Fruit fly (Drosophila melanogaster) whole organism, wandering third instar larva: ENCODE data around the gene CG14411.

Experiments used
- Abd-B ChIP-seq: fragments of >200 bp; optimal IDR thresholded peaks from 2 replicates; lab custom pipeline; 2017; ENCODE audit warnings: missing biosample characterization, missing genetic modification characterization
- CG32264 ChIP-seq: fragments of 200-800 bp; sonication (Bioruptor generic); optimal IDR thresholded peaks from 2 replicates; lab custom pipeline; 2016; ENCODE audit warnings: missing biosample characterization, missing genetic modification characterization
- CG9705 ChIP-seq: fragments of 200-800 bp; sonication (Bioruptor generic); optimal IDR thresholded peaks from 2 replicates; lab custom pipeline; 2018; ENCODE audit warnings: missing biosample characterization, mild to moderate bottlenecking, missing genetic modification characterization
- CrebA ChIP-seq: fragments of 200-800 bp; sonication (Bioruptor generic); optimal IDR thresholded peaks from 2 replicates; lab custom pipeline; 2016; ENCODE audit warnings: missing biosample characterization, mild to moderate bottlenecking, missing genetic modification characterization, borderline replicate concordance
- Dfd ChIP-seq: fragments of >200 bp; optimal IDR thresholded peaks from 2 replicates; lab custom pipeline; 2017; ENCODE audit warnings: missing biosample characterization, missing genetic modification characterization
- Dif ChIP-seq: fragments of 200-275, 200-300 bp; sonication (Bioruptor generic); optimal IDR thresholded peaks from 2 replicates; lab custom pipeline; 2018; ENCODE audit warnings: missing biosample characterization, missing genetic modification characterization; ENCODE audit not compliant: partially characterized antibody
- GATAd ChIP-seq: sonication (Bioruptor generic); optimal IDR thresholded peaks from 2 replicates; lab custom pipeline; 2016; ENCODE audit warnings: missing biosample characterization, missing genetic modification characterization
- HLH106 ChIP-seq: fragments of 200-800 bp; optimal IDR thresholded peaks from 3 replicates; lab custom pipeline; 2019; ENCODE audit warnings: missing biosample characterization, mild to moderate bottlenecking, missing genetic modification characterization, moderate library complexity
- Hnf4 ChIP-seq: fragments of 200-800 bp; sonication (Bioruptor generic); optimal IDR thresholded peaks from 2 replicates; lab custom pipeline; 2016; ENCODE audit warnings: missing biosample characterization, mild to moderate bottlenecking, missing genetic modification characterization
- Hr78 ChIP-seq: fragments of >200 bp; optimal IDR thresholded peaks from 2 replicates; lab custom pipeline; 2017; ENCODE audit warnings: missing biosample characterization, missing genetic modification characterization
- Hr83 ChIP-seq: fragments of 200-300 bp; sonication (Bioruptor generic); optimal IDR thresholded peaks from 2 replicates; lab custom pipeline; 2016; ENCODE audit warnings: missing biosample characterization, mild to moderate bottlenecking, missing genetic modification characterization, moderate library complexity; ENCODE audit not compliant: poor library complexity, severe bottlenecking
- Jra ChIP-seq: sonication (Bioruptor generic); optimal IDR thresholded peaks from 2 replicates; lab custom pipeline; 2016; ENCODE audit warnings: missing biosample characterization, missing genetic modification characterization
- Mio ChIP-seq: sonication (Bioruptor generic); optimal IDR thresholded peaks from 2 replicates; lab custom pipeline; 2016; ENCODE audit warnings: missing biosample characterization, missing genetic modification characterization
- Myc ChIP-seq: fragments of >200 bp; optimal IDR thresholded peaks from 2 replicates; lab custom pipeline; 2017
- N ChIP-seq: fragments of >200 bp; optimal IDR thresholded peaks from 2 replicates; lab custom pipeline; 2018; ENCODE audit warnings: missing biosample characterization, missing external identifiers, missing genetic modification characterization
- OdsH ChIP-seq: fragments of 200-800 bp; sonication (Bioruptor generic); optimal IDR thresholded peaks from 2 replicates; lab custom pipeline; 2016; ENCODE audit warnings: missing biosample characterization, mild to moderate bottlenecking, missing genetic modification characterization
- Rel ChIP-seq, 2 experiments: fragments of 200-800 bp; sonication (Bioruptor generic) in 1 of 2; optimal IDR thresholded peaks; 2 replicates in 1 of 2; 3 replicates in 1 of 2; lab custom pipeline; 2016 to 2019; ENCODE audit warnings: mild to moderate bottlenecking in 2 of 2, missing biosample characterization in 2 of 2, missing genetic modification characterization in 2 of 2, moderate library complexity in 1 of 2
- Sp1 ChIP-seq: fragments of 200-800 bp; sonication (Bioruptor generic); optimal IDR thresholded peaks from 3 replicates; lab custom pipeline; 2019; ENCODE audit warnings: missing biosample characterization, mild to moderate bottlenecking, missing genetic modification characterization, moderate library complexity
- Vsx2 ChIP-seq: fragments of 200-300, 225-300 bp; sonication (Bioruptor generic); optimal IDR thresholded peaks from 2 replicates; lab custom pipeline; 2018; ENCODE audit warnings: missing biosample characterization, missing genetic modification characterization; ENCODE audit not compliant: partially characterized antibody
- br ChIP-seq: fragments of 200-800 bp; sonication (Bioruptor generic); optimal IDR thresholded peaks from 2 replicates; lab custom pipeline; 2016; ENCODE audit warnings: missing biosample characterization, missing genetic modification characterization
- brk ChIP-seq: fragments of 200-800 bp; sonication (Bioruptor generic); optimal IDR thresholded peaks from 2 replicates; lab custom pipeline; 2016; ENCODE audit warnings: missing biosample characterization, mild to moderate bottlenecking, missing genetic modification characterization
- dl ChIP-seq, 2 experiments: fragments of 175-275, 200-275 bp in 1 of 2; fragments of 200-275 bp in 1 of 2; sonication (Bioruptor generic); optimal IDR thresholded peaks; lab custom pipeline; 2018; ENCODE audit warnings: mild to moderate bottlenecking in 2 of 2, missing biosample characterization in 2 of 2, missing genetic modification characterization in 2 of 2, moderate library complexity in 2 of 2; ENCODE audit not compliant: partially characterized antibody in 2 of 2, insufficient read depth in 1 of 2
- dmrt93B ChIP-seq: fragments of 200-800 bp; sonication (Bioruptor generic); optimal IDR thresholded peaks from 2 replicates; lab custom pipeline; 2018; ENCODE audit warnings: missing biosample characterization, mild to moderate bottlenecking, missing genetic modification characterization
- dsf ChIP-seq: sonication (Bioruptor generic); optimal IDR thresholded peaks from 2 replicates; lab custom pipeline; 2016; ENCODE audit warnings: missing biosample characterization, missing genetic modification characterization, borderline replicate concordance
- ey ChIP-seq: fragments of 200-800 bp; sonication (Bioruptor generic); optimal IDR thresholded peaks from 2 replicates; lab custom pipeline; 2016; ENCODE audit warnings: missing biosample characterization, missing genetic modification characterization
- foxo ChIP-seq, 2 experiments: fragments of 200-800 bp; sonication (Bioruptor generic); optimal IDR thresholded peaks; 2 replicates in 1 of 2; 3 replicates in 1 of 2; lab custom pipeline; 2016 to 2017; ENCODE audit warnings: missing biosample characterization in 2 of 2, missing genetic modification characterization in 2 of 2
- fru ChIP-seq: fragments of 200-800 bp; sonication (Bioruptor generic); optimal IDR thresholded peaks from 3 replicates; lab custom pipeline; 2016; ENCODE audit warnings: missing biosample characterization, mild to moderate bottlenecking, missing genetic modification characterization
- h ChIP-seq: fragments of 200-800 bp; sonication (Bioruptor generic); optimal IDR thresholded peaks from 3 replicates; lab custom pipeline; 2016; ENCODE audit warnings: missing biosample characterization, mild to moderate bottlenecking, missing genetic modification characterization
- jim ChIP-seq: fragments of 175-275, 200-325 bp; sonication (Bioruptor generic); optimal IDR thresholded peaks from 2 replicates; lab custom pipeline; 2016; ENCODE audit warnings: missing biosample characterization, mild to moderate bottlenecking, missing genetic modification characterization
- lola ChIP-seq: fragments of >200 bp; optimal IDR thresholded peaks from 2 replicates; lab custom pipeline; 2017; ENCODE audit warnings: missing biosample characterization, missing genetic modification characterization
- pan ChIP-seq: fragments of >200 bp; optimal IDR thresholded peaks from 2 replicates; lab custom pipeline; 2017
- psq ChIP-seq: fragments of 200-800 bp; sonication (Bioruptor generic); optimal IDR thresholded peaks from 3 replicates; lab custom pipeline; 2017; ENCODE audit warnings: missing biosample characterization, mild to moderate bottlenecking, missing genetic modification characterization, moderate library complexity
- rgr ChIP-seq: fragments of 200-800 bp; sonication (Bioruptor generic); optimal IDR thresholded peaks from 3 replicates; lab custom pipeline; 2016; ENCODE audit warnings: missing biosample characterization, mild to moderate bottlenecking, missing genetic modification characterization
- sage ChIP-seq: fragments of 200-800 bp; sonication (Bioruptor generic); optimal IDR thresholded peaks from 2 replicates; lab custom pipeline; 2016; ENCODE audit warnings: missing biosample characterization, mild to moderate bottlenecking, missing genetic modification characterization
- sv ChIP-seq: fragments of 200-800 bp; sonication (Bioruptor generic); optimal IDR thresholded peaks from 3 replicates; lab custom pipeline; 2016; ENCODE audit warnings: missing biosample characterization, missing genetic modification characterization
- tai ChIP-seq: sonication (Bioruptor generic); optimal IDR thresholded peaks from 2 replicates; lab custom pipeline; 2016; ENCODE audit warnings: missing biosample characterization, missing genetic modification characterization
- usp ChIP-seq: fragments of >200 bp; optimal IDR thresholded peaks from 2 replicates; lab custom pipeline; 2017; ENCODE audit warnings: missing biosample characterization, missing genetic modification characterization
- woc ChIP-seq: sonication (Bioruptor generic); optimal IDR thresholded peaks from 2 replicates; lab custom pipeline; 2016; ENCODE audit warnings: missing biosample characterization, mild to moderate bottlenecking, missing genetic modification characterization

CG14411 gene

dm6 chrX:14802611-14803110, 29.8 kb upstream of the CG14411 start:
- TF ChIP-seq Jra (GFP tag; lab: Kevin White, UChicago) (peak; percentile 6), br (GFP tag; lab: Kevin White, UChicago) (peak; percentile 5), foxo (GFP tag; optimal IDR thresholded peaks at IDR 0.05; lab: Kevin White, UChicago) (peak in 1 of 2 experiments; percentile 33), brk (peak; percentile 44), Dif (GFP tag; lab: Kevin White, UChicago) (no peak), Vsx2 (GFP tag; lab: Kevin White, UChicago) (no peak), sv (GFP tag; lab: Kevin White, UChicago) (no peak), h (GFP tag; lab: Kevin White, UChicago) (peak; percentile 68), OdsH (peak; percentile 43), pan (lab: Kevin White, UChicago) (no peak), Mio (GFP tag; lab: Kevin White, UChicago) (no peak), fru (peak; percentile 5), rgr (GFP tag; lab: Kevin White, UChicago) (peak; percentile 66)
- TF ChIP-seq, all 38 proteins: peak for 8

DNA sequence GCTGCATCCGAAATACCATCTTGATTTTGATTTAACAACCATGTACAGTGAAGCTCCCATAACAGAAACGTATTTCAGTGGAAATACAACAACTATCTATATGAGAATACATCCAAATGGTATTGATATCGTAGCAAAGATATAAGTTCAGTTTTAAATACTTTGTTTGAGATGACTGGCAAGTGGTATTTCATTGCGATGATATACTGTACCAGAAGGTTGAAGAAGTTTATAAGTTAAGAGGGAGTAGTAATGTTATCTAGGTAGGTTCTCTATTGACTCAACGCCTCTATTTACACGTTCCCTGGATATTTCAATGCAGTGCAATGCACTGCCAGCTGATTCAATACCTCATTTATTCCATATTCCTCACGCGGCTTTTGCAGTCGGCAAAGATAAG, 26.8 kb upstream of the CG14411 start:
- TF ChIP-seq dl (GFP tag; optimal IDR thresholded peaks at IDR 0.05; lab: Kevin White, UChicago; ENCODE audit: insufficient read depth in 1 of 2, partially characterized antibody in 2 of 2) (no peak), dmrt93B (GFP tag; lab: Kevin White, UChicago) (no peak), brk (peak; percentile 62), Dfd (GFP tag; lab: Kevin White, UChicago) (no peak), CG32264 (no peak), sv (GFP tag; lab: Kevin White, UChicago) (no peak), CG9705 (GFP tag; lab: Kevin White, UChicago) (no peak), Hnf4 (peak; percentile 65), Hr78 (GFP tag; lab: Kevin White, UChicago) (no peak), Hr83 (peak; percentile 99), ey (GFP tag; lab: Kevin White, UChicago) (no peak), N (GFP tag; lab: Kevin White, UChicago) (no peak), rgr (GFP tag; lab: Kevin White, UChicago) (peak; percentile 52), tai (GFP tag; lab: Kevin White, UChicago) (peak; percentile 73), foxo (GFP tag; optimal IDR thresholded peaks at IDR 0.05; lab: Kevin White, UChicago) (peak in 1 of 2 experiments; percentile 33), Vsx2 (GFP tag; lab: Kevin White, UChicago) (no peak), Sp1 (GFP tag; lab: Kevin White, UChicago) (no peak), jim (GFP tag; lab: Kevin White, UChicago) (peak; percentile 77), h (GFP tag; lab: Kevin White, UChicago) (peak; percentile 64), Rel (GFP tag; optimal IDR thresholded peaks at IDR 0.05; lab: Kevin White, UChicago) (no peak), Rel (tag; optimal IDR thresholded peaks at IDR 0.05; lab: Kevin White, UChicago) (no peak), pan (lab: Kevin White, UChicago) (no peak), fru (peak; percentile 27), GATAd (GFP tag; lab: Kevin White, UChicago) (peak; percentile 31), Mio (GFP tag; lab: Kevin White, UChicago) (no peak), Jra (GFP tag; lab: Kevin White, UChicago) (peak; percentile 35), usp (no peak), OdsH (peak; percentile 46), Abd-B (no peak), sage (no peak), woc (GFP tag; lab: Kevin White, UChicago) (peak; percentile 1), dsf (GFP tag; lab: Kevin White, UChicago) (no peak), HLH106 (tag; lab: Kevin White, UChicago) (no peak), lola (GFP tag; lab: Kevin White, UChicago) (no peak), psq (GFP tag; lab: Kevin White, UChicago) (peak; percentile 18), Dif (GFP tag; lab: Kevin White, UChicago) (no peak), Myc (lab: Kevin White, UChicago) (no peak), CrebA (GFP tag; lab: Kevin White, UChicago) (no peak), br (GFP tag; lab: Kevin White, UChicago) (no peak)
